Worm (Caenorhabditis elegans) whole organism, early embryonic: Measurements from ENCODE around the gene tag-52.

Experiments
- B0310.2 ChIP-seq: sonication (generic microtip); optimal IDR thresholded peaks from 2 replicates; lab custom pipeline; 2016; ENCODE audit warnings: mild to moderate bottlenecking, missing genetic modification characterization, missing compliant biosample characterization
- F13C5.2 ChIP-seq: sonication (generic microtip); optimal IDR thresholded peaks from 2 replicates; lab custom pipeline; 2017; ENCODE audit warnings: mild to moderate bottlenecking, missing genetic modification characterization, inconsistent platforms, missing compliant biosample characterization
- aly-1 ChIP-seq: sonication (generic microtip); optimal IDR thresholded peaks from 2 replicates; lab custom pipeline; 2016; ENCODE audit warnings: missing genetic modification characterization, missing compliant biosample characterization
- ama-1 ChIP-seq: fragments of 150-350 bp; optimal IDR thresholded peaks from 2 replicates; lab custom pipeline; 2014
- ceh-13 ChIP-seq: fragments of 200-800 bp; sonication (Bioruptor generic); optimal IDR thresholded peaks from 2 replicates; lab custom pipeline; 2018; ENCODE audit warnings: mild to moderate bottlenecking, missing genetic modification characterization, missing compliant biosample characterization
- ceh-36 ChIP-seq: sonication (generic microtip); optimal IDR thresholded peaks from 2 replicates; lab custom pipeline; 2016; ENCODE audit warnings: missing genetic modification characterization, inconsistent platforms, missing compliant biosample characterization
- ets-7 ChIP-seq: sonication (generic microtip); optimal IDR thresholded peaks from 2 replicates; lab custom pipeline; 2016; ENCODE audit warnings: missing genotype, missing genetic modification characterization, missing compliant biosample characterization
- flt-1 ChIP-seq: fragments of 200-800 bp; sonication (Bioruptor generic); IDR thresholded peaks from 2 replicates; pipeline ENCODE4 v1.3.6; 2022; ENCODE audit warnings: missing genetic modification characterization, missing compliant biosample characterization
- hmbx-1 ChIP-seq: sonication (generic microtip); optimal IDR thresholded peaks from 2 replicates; lab custom pipeline; 2016; ENCODE audit warnings: mild to moderate bottlenecking, missing genetic modification characterization, missing compliant biosample characterization
- hmg-4 ChIP-seq: fragments of 200-800 bp; sonication (Bioruptor generic); optimal IDR thresholded peaks from 2 replicates; lab custom pipeline; 2018; ENCODE audit warnings: mild to moderate bottlenecking, missing genetic modification characterization, missing compliant biosample characterization
- hnd-1 ChIP-seq: sonication (generic microtip); optimal IDR thresholded peaks from 2 replicates; lab custom pipeline; 2016; ENCODE audit warnings: missing genetic modification characterization, missing compliant biosample characterization
- pes-1 ChIP-seq: fragments of 200-800 bp; sonication (Bioruptor generic); IDR thresholded peaks from 2 replicates; pipeline ENCODE4 v1.3.6; 2022; ENCODE audit warnings: missing genetic modification reagents, missing genetic modification characterization, missing compliant biosample characterization
- scrt-1 ChIP-seq: fragments of 200-800 bp; sonication (Bioruptor generic); IDR thresholded peaks from 2 replicates; pipeline ENCODE4 v1.3.6; 2022; ENCODE audit warnings: missing genetic modification characterization, missing compliant biosample characterization
- sea-1 ChIP-seq: fragments of 200-800 bp; sonication (Bioruptor generic); conservative IDR thresholded peaks from 2 replicates; pipeline ENCODE4 v1.3.6; 2022; ENCODE audit warnings: missing genetic modification characterization, missing compliant biosample characterization
- tbx-11 ChIP-seq: fragments of 200-800 bp; sonication (Bioruptor generic); IDR thresholded peaks from 2 replicates; pipeline ENCODE4 v1.3.6; 2022; ENCODE audit warnings: missing genetic modification characterization, missing compliant biosample characterization
- tbx-37 ChIP-seq: fragments of 200-800 bp; sonication (Bioruptor generic); conservative IDR thresholded peaks from 2 replicates; pipeline ENCODE4 v1.3.6; 2022; ENCODE audit warnings: missing genetic modification reagents, missing genetic modification characterization, missing compliant biosample characterization
- tra-4 ChIP-seq: sonication (generic microtip); optimal IDR thresholded peaks from 2 replicates; lab custom pipeline; 2017; ENCODE audit warnings: missing genetic modification characterization, missing compliant biosample characterization

Gene tag-52

ce11 chrX:3671998-3672397 lies 6.4 kb downstream of the tag-52 start, which contains the start of gene C02F12.5:
Gene C02F12.5 (minus strand): TSS chrX:3672098.
- TF ChIP-seq B0310.2 (tag; lab: Kevin White, UChicago) (no peak), hmbx-1 (tag; lab: Kevin White, UChicago) (no peak), ama-1 (no peak), tbx-11 (GFP tag; lab: Robert Waterston, UW) (no peak), sea-1 (GFP tag; lab: Robert Waterston, UW) (no peak), ceh-13 (GFP tag; lab: Kevin White, UChicago) (no peak), ceh-36 (tag; lab: Kevin White, UChicago) (no peak), scrt-1 (GFP tag; lab: Robert Waterston, UW) (no peak), F13C5.2 (tag; lab: Kevin White, UChicago) (no peak), aly-1 (tag; lab: Kevin White, UChicago) (no peak), ets-7 (tag; lab: Kevin White, UChicago) (no peak), flt-1 (GFP tag; lab: Robert Waterston, UW) (no peak), tra-4 (no peak), tbx-37 (no peak), hmg-4 (GFP tag; lab: Kevin White, UChicago) (no peak), hnd-1 (no peak)

ce11 chrX:3668842-3669241 lies 9.5 kb downstream of the tag-52 start, which contains the start of gene snet-1:
Gene snet-1 (minus strand): TSS chrX:3668942.
- no peak for TF ChIP-seq tra-4
- TF ChIP-seq sea-1 (GFP tag; lab: Robert Waterston, UW), result no peak
- no peak for TF ChIP-seq hnd-1
- TF ChIP-seq ama-1, result no peak
- no peak for TF ChIP-seq flt-1 (GFP tag; lab: Robert Waterston, UW)
- no peak for TF ChIP-seq hmg-4 (GFP tag; lab: Kevin White, UChicago)
- TF ChIP-seq ets-7 (tag; lab: Kevin White, UChicago), result no peak
- no peak for TF ChIP-seq B0310.2 (tag; lab: Kevin White, UChicago)
- no peak for TF ChIP-seq hmbx-1 (tag; lab: Kevin White, UChicago)
- TF ChIP-seq ceh-13 (GFP tag; lab: Kevin White, UChicago), result no peak
- TF ChIP-seq scrt-1 (GFP tag; lab: Robert Waterston, UW), result no peak
- TF ChIP-seq tbx-37, result no peak
- TF ChIP-seq tbx-11 (GFP tag; lab: Robert Waterston, UW), result no peak
- no peak for TF ChIP-seq F13C5.2 (tag; lab: Kevin White, UChicago)
- TF ChIP-seq aly-1 (tag; lab: Kevin White, UChicago), result no peak
- TF ChIP-seq ceh-36 (tag; lab: Kevin White, UChicago), result no peak

ce11 chrX:3659192-3659591 lies 19.2 kb downstream of the tag-52 start, which contains the start of gene R11G1.1:
Gene R11G1.1 (plus strand): TSS chrX:3659492.
- no peak for TF ChIP-seq hnd-1
- no peak for TF ChIP-seq flt-1 (GFP tag; lab: Robert Waterston, UW)
- TF ChIP-seq ets-7 (tag; lab: Kevin White, UChicago), result no peak

- TF ChIP-seq B0310.2 (tag; lab: Kevin White, UChicago), result no peak
- TF ChIP-seq scrt-1 (GFP tag; lab: Robert Waterston, UW), result no peak
- no peak for TF ChIP-seq hnd-1
- no peak for TF ChIP-seq tra-4
- TF ChIP-seq flt-1 (GFP tag; lab: Robert Waterston, UW), result no peak
- TF ChIP-seq tbx-37, result no peak
Observed at ce11 chrX:3655972-3656371, 22.4 kb downstream of the tag-52 start, which contains the start of gene R11G1.7. Gene R11G1.7 (plus strand): TSS chrX:3656272.

- TF ChIP-seq hmg-4 (GFP tag; lab: Kevin White, UChicago), result no peak
- TF ChIP-seq B0310.2 (tag; lab: Kevin White, UChicago), result no peak
- TF ChIP-seq ceh-13 (GFP tag; lab: Kevin White, UChicago), result no peak
- TF ChIP-seq hnd-1, result no peak
- no peak for TF ChIP-seq aly-1 (tag; lab: Kevin White, UChicago)
- TF ChIP-seq ets-7 (tag; lab: Kevin White, UChicago), result no peak
- TF ChIP-seq ama-1, result no peak
- TF ChIP-seq tbx-11 (GFP tag; lab: Robert Waterston, UW), result no peak
- TF ChIP-seq sea-1 (GFP tag; lab: Robert Waterston, UW), result no peak
- no peak for TF ChIP-seq pes-1 (GFP tag; lab: Robert Waterston, UW)
- TF ChIP-seq flt-1 (GFP tag; lab: Robert Waterston, UW), result no peak
- TF ChIP-seq scrt-1 (GFP tag; lab: Robert Waterston, UW), result no peak
- no peak for TF ChIP-seq F13C5.2 (tag; lab: Kevin White, UChicago)
- TF ChIP-seq ceh-36 (tag; lab: Kevin White, UChicago), result no peak
- TF ChIP-seq tra-4, result no peak
- no peak for TF ChIP-seq tbx-37
- no peak for TF ChIP-seq hmbx-1 (tag; lab: Kevin White, UChicago)
Observed at ce11 chrX:3654623-3655022, 23.7 kb downstream of the tag-52 start, which contains the start of gene R11G1.11. Gene R11G1.11 (plus strand): TSS chrX:3654923.

ce11 chrX:3650100-3650809 lies 28.1 kb downstream of the tag-52 start, which contains the start of the genes sax-1 and R11G1.2:
Gene sax-1 (minus strand): TSS chrX:3650150.
Gene R11G1.2 (plus strand): TSS chrX:3650614.
- TF ChIP-seq tbx-37 (no peak), hmg-4 (GFP tag; lab: Kevin White, UChicago) (peak; percentile 56)

ce11 chrX:3645924-3646323 lies 32.4 kb downstream of the tag-52 start:
- no peak for TF ChIP-seq aly-1 (tag; lab: Kevin White, UChicago)
- TF ChIP-seq ceh-13 (GFP tag; lab: Kevin White, UChicago), result no peak
- TF ChIP-seq B0310.2 (tag; lab: Kevin White, UChicago), result no peak
- TF ChIP-seq tbx-11 (GFP tag; lab: Robert Waterston, UW), result no peak
- no peak for TF ChIP-seq hmg-4 (GFP tag; lab: Kevin White, UChicago)
- no peak for TF ChIP-seq hnd-1
